Worm (Caenorhabditis elegans) whole organism, late embryonic: Measurements from ENCODE around the gene Y45F10B.12.

ENCODE experiments used
- C38D4.7 ChIP-seq: fragments of 200-800 bp; sonication (Bioruptor generic); optimal IDR thresholded peaks from 2 replicates; lab custom pipeline; 2018; ENCODE audit warnings: mild to moderate bottlenecking, missing genetic modification characterization, moderate library complexity, missing compliant biosample characterization
- K02D7.2 ChIP-seq: sonication (generic microtip); optimal IDR thresholded peaks from 2 replicates; lab custom pipeline; 2017; ENCODE audit warnings: mild to moderate bottlenecking, missing genetic modification characterization, missing compliant biosample characterization
- K09A11.1 ChIP-seq: sonication (generic microtip); optimal IDR thresholded peaks from 2 replicates; lab custom pipeline; 2017; ENCODE audit warnings: antibody characterized with exemption, mild to moderate bottlenecking, missing genetic modification characterization, missing compliant biosample characterization; ENCODE audit not compliant: insufficient read depth
- Y22D7AL.16 ChIP-seq: sonication (generic microtip); optimal IDR thresholded peaks from 2 replicates; lab custom pipeline; 2016; ENCODE audit warnings: missing genetic modification characterization, missing compliant biosample characterization
- ahr-1 ChIP-seq: sonication (generic microtip); optimal IDR thresholded peaks from 2 replicates; lab custom pipeline; 2016; ENCODE audit warnings: missing genetic modification characterization, missing compliant biosample characterization
- ama-1 ChIP-seq: fragments of 150-350 bp; optimal IDR thresholded peaks from 2 replicates; lab custom pipeline; 2014
- ceh-19 ChIP-seq: fragments of 200-800 bp; sonication (Bioruptor generic); optimal IDR thresholded peaks from 2 replicates; lab custom pipeline; 2018; ENCODE audit warnings: mild to moderate bottlenecking, missing genetic modification characterization, missing compliant biosample characterization
- ceh-2 ChIP-seq: sonication (generic microtip); optimal IDR thresholded peaks from 2 replicates; lab custom pipeline; 2016; ENCODE audit warnings: missing genotype, missing genetic modification characterization, missing compliant biosample characterization
- ceh-24 ChIP-seq: sonication (generic microtip); optimal IDR thresholded peaks from 2 replicates; lab custom pipeline; 2016; ENCODE audit warnings: mild to moderate bottlenecking, missing genetic modification characterization, missing compliant biosample characterization
- ceh-30 ChIP-seq: fragments of 150-350 bp; optimal IDR thresholded peaks from 2 replicates; lab custom pipeline; 2014; ENCODE audit warnings: missing biosample characterization, missing genetic modification characterization
- ceh-34 ChIP-seq: sonication (generic microtip); optimal IDR thresholded peaks from 2 replicates; lab custom pipeline; 2016; ENCODE audit warnings: mild to moderate bottlenecking, missing genetic modification characterization, missing compliant biosample characterization
- elt-4 ChIP-seq: sonication (generic microtip); optimal IDR thresholded peaks from 2 replicates; lab custom pipeline; 2016; ENCODE audit warnings: missing genetic modification characterization, missing compliant biosample characterization
- ets-4 ChIP-seq: sonication (generic microtip); optimal IDR thresholded peaks from 2 replicates; lab custom pipeline; 2016; ENCODE audit warnings: missing genetic modification characterization, missing compliant biosample characterization
- eyg-1 ChIP-seq: sonication (generic microtip); optimal IDR thresholded peaks from 2 replicates; lab custom pipeline; 2016; ENCODE audit warnings: missing genotype, missing genetic modification characterization, missing compliant biosample characterization
- fax-1 ChIP-seq: sonication (generic microtip); optimal IDR thresholded peaks from 2 replicates; lab custom pipeline; 2016; ENCODE audit warnings: missing genotype, missing genetic modification characterization, missing compliant biosample characterization
- gmeb-2 ChIP-seq: sonication (generic microtip); optimal IDR thresholded peaks from 2 replicates; lab custom pipeline; 2016; ENCODE audit warnings: missing genetic modification characterization, inconsistent platforms, missing compliant biosample characterization
- hlh-13 ChIP-seq: fragments of 200-800 bp; sonication (Bioruptor generic); optimal IDR thresholded peaks from 2 replicates; lab custom pipeline; 2018; ENCODE audit warnings: mild to moderate bottlenecking, missing genetic modification characterization, missing compliant biosample characterization
- hlh-15 ChIP-seq: sonication (generic microtip); optimal IDR thresholded peaks from 2 replicates; lab custom pipeline; 2016; ENCODE audit warnings: missing genetic modification characterization, missing compliant biosample characterization
- hlh-30 ChIP-seq: sonication (generic microtip); optimal IDR thresholded peaks from 2 replicates; lab custom pipeline; 2017; ENCODE audit warnings: antibody characterized with exemption, missing genetic modification characterization, missing compliant biosample characterization; ENCODE audit not compliant: insufficient read depth
- hlh-8 ChIP-seq: sonication (generic microtip); optimal IDR thresholded peaks from 2 replicates; lab custom pipeline; 2016; ENCODE audit warnings: missing genotype, missing genetic modification characterization, missing compliant biosample characterization
- lin-11 ChIP-seq: fragments of 200-800 bp; sonication (Bioruptor generic); optimal IDR thresholded peaks from 2 replicates; lab custom pipeline; 2018; ENCODE audit warnings: mild to moderate bottlenecking, missing genetic modification characterization, missing compliant biosample characterization
- madf-2 ChIP-seq: sonication (generic microtip); optimal IDR thresholded peaks from 2 replicates; lab custom pipeline; 2017; ENCODE audit warnings: missing genetic modification characterization, missing compliant biosample characterization
- mec-3 ChIP-seq: sonication (generic microtip); optimal IDR thresholded peaks from 2 replicates; lab custom pipeline; 2016; ENCODE audit warnings: borderline replicate concordance, missing genetic modification characterization, missing compliant biosample characterization
- nfya-1 ChIP-seq: sonication (generic microtip); optimal IDR thresholded peaks from 2 replicates; lab custom pipeline; 2017; ENCODE audit warnings: missing genetic modification characterization, mild to moderate bottlenecking, missing compliant biosample characterization, antibody characterized with exemption, moderate library complexity
- nhr-11 ChIP-seq: fragments of 150-350 bp; optimal IDR thresholded peaks from 2 replicates; lab custom pipeline; 2014; ENCODE audit warnings: missing biosample characterization, missing genetic modification characterization
- nhr-232 ChIP-seq: sonication (generic microtip); optimal IDR thresholded peaks from 2 replicates; lab custom pipeline; 2016; ENCODE audit warnings: missing genetic modification characterization, missing compliant biosample characterization
- odd-2 ChIP-seq: sonication (generic microtip); optimal IDR thresholded peaks from 2 replicates; lab custom pipeline; 2017; ENCODE audit warnings: antibody characterized with exemption, mild to moderate bottlenecking, missing genetic modification characterization, missing compliant biosample characterization
- pag-3 ChIP-seq: sonication (generic microtip); optimal IDR thresholded peaks from 2 replicates; lab custom pipeline; 2016; ENCODE audit warnings: missing compliant biosample characterization, missing genetic modification characterization, borderline replicate concordance
- pat-9 ChIP-seq: fragments of 200-800 bp; sonication (Bioruptor generic); optimal IDR thresholded peaks from 2 replicates; lab custom pipeline; 2018; ENCODE audit warnings: mild to moderate bottlenecking, missing genetic modification characterization, moderate library complexity, missing compliant biosample characterization
- pha-2 ChIP-seq: sonication (generic microtip); optimal IDR thresholded peaks from 2 replicates; lab custom pipeline; 2017; ENCODE audit warnings: mild to moderate bottlenecking, missing genetic modification characterization, missing compliant biosample characterization
- pros-1 ChIP-seq: fragments of 150-350 bp; optimal IDR thresholded peaks from 2 replicates; lab custom pipeline; 2014; ENCODE audit warnings: missing biosample characterization, missing genetic modification reagents, missing genetic modification characterization
- rnt-1 ChIP-seq: sonication (generic microtip); optimal IDR thresholded peaks from 2 replicates; lab custom pipeline; 2016; ENCODE audit warnings: missing genetic modification characterization, missing compliant biosample characterization
- sox-2 ChIP-seq: fragments of 200-800 bp; sonication (Bioruptor generic); IDR thresholded peaks from 2 replicates; pipeline ENCODE4 v1.3.6; 2022; ENCODE audit warnings: missing genetic modification reagents, missing genetic modification characterization, missing compliant biosample characterization
- syd-9 ChIP-seq: sonication (generic microtip); optimal IDR thresholded peaks from 2 replicates; lab custom pipeline; 2016; ENCODE audit warnings: mild to moderate bottlenecking, missing genetic modification characterization, moderate library complexity, missing compliant biosample characterization
- tbx-2 ChIP-seq: sonication (generic microtip); optimal IDR thresholded peaks from 2 replicates; lab custom pipeline; 2016; ENCODE audit warnings: missing genetic modification characterization, missing compliant biosample characterization
- tbx-7 ChIP-seq: sonication (generic microtip); optimal IDR thresholded peaks from 2 replicates; lab custom pipeline; 2016; ENCODE audit warnings: missing genotype, missing genetic modification characterization, missing compliant biosample characterization
- ttx-3 ChIP-seq: sonication (generic microtip); optimal IDR thresholded peaks from 2 replicates; lab custom pipeline; 2016; ENCODE audit warnings: missing genetic modification reagents, missing genetic modification characterization, missing compliant biosample characterization
- unc-3 ChIP-seq, 2 experiments: fragments of 200-800 bp in 1 of 2; sonication (Bioruptor generic) in 1 of 2; sonication (generic microtip) in 1 of 2; conservative IDR thresholded peaks in 1 of 2; optimal IDR thresholded peaks in 1 of 2; 2 replicates each; pipeline versions ENCODE4 v1.3.6 to Lab custom; 2016 to 2022; ENCODE audit warnings: missing compliant biosample characterization in 2 of 2, missing genetic modification characterization in 2 of 2, missing genetic modification reagents in 1 of 2
- unc-42 ChIP-seq: sonication (generic microtip); optimal IDR thresholded peaks from 2 replicates; lab custom pipeline; 2016; ENCODE audit warnings: missing genotype, missing genetic modification characterization, missing compliant biosample characterization
- unc-55 ChIP-seq: sonication (generic microtip); optimal IDR thresholded peaks from 2 replicates; lab custom pipeline; 2017; ENCODE audit warnings: missing biosample characterization, missing genetic modification reagents, missing genetic modification characterization
- unc-86 ChIP-seq: sonication (generic microtip); optimal IDR thresholded peaks from 2 replicates; lab custom pipeline; 2016; ENCODE audit warnings: missing genetic modification characterization, missing compliant biosample characterization

Gene Y45F10B.12

DNA sequence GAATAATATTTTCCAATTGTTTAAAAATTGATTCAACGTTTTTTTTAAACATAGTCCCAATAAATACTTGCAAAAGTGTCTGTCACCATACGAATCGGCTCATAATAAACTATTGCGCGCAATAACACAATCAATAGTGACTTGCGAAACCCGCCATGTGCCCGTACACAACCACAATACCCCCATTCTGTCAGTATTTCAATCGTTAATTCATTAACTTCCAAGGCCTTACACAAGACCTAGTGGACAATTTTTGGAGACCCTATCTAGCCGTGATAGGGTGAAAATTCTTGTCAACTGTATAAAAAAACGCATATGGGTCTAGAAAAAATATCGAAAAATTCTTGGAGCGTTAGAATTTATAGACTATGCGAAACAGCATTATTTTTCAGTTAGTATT lies 13.4 kb downstream of the Y45F10B.12 start (continued):
- TF ChIP-seq C38D4.7 (no peak), ahr-1 (tag; lab: Kevin White, UChicago) (no peak), ceh-34 (tag; lab: Kevin White, UChicago) (no peak)

DNA sequence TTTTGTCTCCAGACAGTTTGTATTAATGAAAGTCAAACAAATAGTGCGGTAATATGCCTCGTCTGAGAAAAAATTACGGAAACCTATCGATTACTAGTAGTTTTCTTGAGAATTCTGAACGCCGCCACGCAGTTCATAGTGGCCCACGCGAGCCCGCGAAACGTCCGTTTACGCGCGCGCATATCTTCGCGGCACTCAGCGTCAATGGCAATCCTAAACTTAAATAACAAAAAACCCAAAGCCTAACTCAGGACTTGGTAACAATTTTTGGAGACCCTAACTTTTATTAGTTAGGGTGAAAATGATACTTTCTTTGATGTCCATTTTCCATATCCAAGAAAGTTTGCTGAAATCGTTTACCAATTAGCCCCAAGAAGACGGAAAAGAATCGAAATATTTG lies 14.2 kb downstream of the Y45F10B.12 start:
- no peak for TF ChIP-seq ceh-24
- TF ChIP-seq ttx-3 (tag; lab: Kevin White, UChicago), result no peak
- TF ChIP-seq ceh-19 (GFP tag; lab: Kevin White, UChicago), result no peak
- no peak for TF ChIP-seq ahr-1 (tag; lab: Kevin White, UChicago)
- no peak for TF ChIP-seq tbx-7
- no peak for TF ChIP-seq ceh-2 (tag; lab: Kevin White, UChicago)
- no peak for TF ChIP-seq unc-55 (GFP tag; lab: Kevin White, UChicago)
- no peak for TF ChIP-seq hlh-30 (tag; lab: Kevin White, UChicago)
- TF ChIP-seq C38D4.7, result no peak
- no peak for TF ChIP-seq unc-86 (tag; lab: Kevin White, UChicago)
- no peak for TF ChIP-seq syd-9 (tag; lab: Kevin White, UChicago)
- TF ChIP-seq K09A11.1 (tag; lab: Kevin White, UChicago), result no peak
- no peak for TF ChIP-seq lin-11 (tag; lab: Kevin White, UChicago)
- TF ChIP-seq unc-3 (GFP tag; conservative IDR thresholded peaks at IDR 0.05; lab: Robert Waterston, UW), result no peak
- no peak for TF ChIP-seq unc-3 (tag; optimal IDR thresholded peaks at IDR 0.05; lab: Kevin White, UChicago)
- TF ChIP-seq nhr-11, result no peak
- TF ChIP-seq ets-4 (tag; lab: Kevin White, UChicago), result no peak

DNA sequence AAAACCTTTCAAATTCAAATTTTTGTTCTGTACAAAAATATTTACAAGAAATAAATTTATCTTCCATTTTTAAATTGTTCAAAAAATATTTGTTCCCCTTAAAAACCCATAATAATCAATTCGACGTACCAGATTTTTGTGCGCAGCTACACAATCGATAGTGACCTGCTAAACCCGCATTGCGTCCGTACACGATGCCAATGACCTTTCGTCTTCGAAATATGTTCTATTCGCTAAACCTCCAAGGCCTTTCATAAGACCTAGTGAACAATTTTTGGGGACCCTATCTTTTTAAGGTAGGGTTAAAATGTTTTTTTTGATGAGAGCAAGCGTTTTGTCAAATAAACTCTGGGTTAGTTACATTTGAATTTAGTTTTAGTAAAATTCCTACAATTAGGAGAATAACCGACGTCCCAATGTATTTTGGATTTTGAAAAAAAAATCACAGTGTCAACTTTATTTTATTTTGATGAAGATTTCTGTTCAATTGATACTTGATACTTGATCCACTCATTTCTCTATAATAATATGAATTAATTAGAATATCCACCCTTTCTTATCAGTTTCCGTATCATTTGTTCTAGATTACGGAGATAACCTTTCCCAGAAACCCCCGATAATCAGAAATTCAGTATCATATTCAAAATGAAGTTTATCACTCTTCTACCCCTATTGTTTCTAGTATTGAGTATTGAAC lies 14.8 kb downstream of the Y45F10B.12 start, which contains the start of gene Y45F10B.59:
Gene Y45F10B.59, plus strand, starts transcription at position 647 of the 697 bp plus-strand sequence.
- TF ChIP-seq unc-42 (tag; lab: Kevin White, UChicago), result no peak
- TF ChIP-seq hlh-8 (tag; lab: Kevin White, UChicago), result no peak
- no peak for TF ChIP-seq unc-86 (tag; lab: Kevin White, UChicago)
- no peak for TF ChIP-seq odd-2
- TF ChIP-seq fax-1 (tag; lab: Kevin White, UChicago), result no peak
- no peak for TF ChIP-seq hlh-15
- TF ChIP-seq K09A11.1 (tag; lab: Kevin White, UChicago), result no peak
- no peak for TF ChIP-seq sox-2 (GFP tag; lab: Robert Waterston, UW)
- TF ChIP-seq pag-3 (tag; lab: Kevin White, UChicago), result no peak
- TF ChIP-seq mec-3 (tag; lab: Kevin White, UChicago), result no peak
- TF ChIP-seq pat-9 (tag; lab: Kevin White, UChicago), result no peak
- TF ChIP-seq Y22D7AL.16 (tag; lab: Kevin White, UChicago), result no peak
- TF ChIP-seq tbx-2 (tag; lab: Kevin White, UChicago), result no peak
- TF ChIP-seq pros-1 (tag; lab: Kevin White, UChicago), result no peak
- no peak for TF ChIP-seq ceh-2 (tag; lab: Kevin White, UChicago)
- no peak for TF ChIP-seq pha-2
- no peak for TF ChIP-seq gmeb-2 (tag; lab: Kevin White, UChicago)
- TF ChIP-seq ets-4 (tag; lab: Kevin White, UChicago), result no peak
- no peak for TF ChIP-seq nhr-232 (tag; lab: Kevin White, UChicago)
- no peak for TF ChIP-seq madf-2 (tag; lab: Kevin White, UChicago)

DNA sequence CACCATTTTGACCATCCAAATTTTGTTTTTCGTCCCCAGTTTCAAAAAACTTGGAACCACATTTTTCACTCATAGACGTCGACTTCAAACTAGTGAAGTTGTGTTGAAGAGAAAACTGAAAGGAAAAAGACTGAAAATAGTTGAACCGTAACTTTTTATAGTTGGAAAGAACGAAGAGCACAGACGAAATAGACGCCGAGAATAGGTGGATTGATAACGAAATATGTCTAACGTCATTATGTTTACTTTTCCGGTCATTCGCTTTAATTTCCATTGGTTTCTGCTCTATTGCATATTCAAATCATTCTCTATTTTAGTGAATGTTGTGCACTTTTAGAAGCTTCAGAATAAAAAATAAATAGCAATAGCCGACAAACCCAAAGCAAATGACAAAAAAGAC lies 22.5 kb downstream of the Y45F10B.12 start, which contains the start of gene C08F11.13:
Gene C08F11.13, minus strand, starts transcription at position 138 of the 400 bp plus-strand sequence.
- TF ChIP-seq ama-1 (no peak), nfya-1 (no peak), madf-2 (tag; lab: Kevin White, UChicago) (no peak), hlh-13 (GFP tag; lab: Kevin White, UChicago) (no peak), ttx-3 (tag; lab: Kevin White, UChicago) (no peak), elt-4 (tag; lab: Kevin White, UChicago) (no peak), ceh-2 (tag; lab: Kevin White, UChicago) (no peak), K02D7.2 (tag; lab: Kevin White, UChicago) (no peak), odd-2 (no peak), ceh-30 (tag; lab: Kevin White, UChicago) (no peak), sox-2 (GFP tag; lab: Robert Waterston, UW) (no peak), eyg-1 (tag; lab: Kevin White, UChicago) (no peak), Y22D7AL.16 (tag; lab: Kevin White, UChicago) (no peak), rnt-1 (tag; lab: Kevin White, UChicago) (no peak)
